Worm (Caenorhabditis elegans) whole organism, L2 larva: ENCODE measurements around the gene ttr-14.

Experiments used
- C34F6.9 ChIP-seq: fragments of 150-350 bp; optimal IDR thresholded peaks from 2 replicates; lab custom pipeline; 2014; ENCODE audit warnings: missing biosample characterization, missing genetic modification characterization
- F13H6.1 ChIP-seq: sonication (generic microtip); optimal IDR thresholded peaks from 2 replicates; lab custom pipeline; 2016; ENCODE audit warnings: missing genetic modification characterization, missing compliant biosample characterization
- R02D3.7 ChIP-seq: fragments of 150-350 bp; optimal IDR thresholded peaks from 2 replicates; lab custom pipeline; 2014; ENCODE audit warnings: missing biosample characterization, missing genetic modification characterization
- ZK546.5 ChIP-seq: sonication (generic microtip); optimal IDR thresholded peaks from 2 replicates; lab custom pipeline; 2017; ENCODE audit warnings: missing biosample characterization, missing genetic modification characterization
- alr-1 ChIP-seq: fragments of 150-350 bp; optimal IDR thresholded peaks from 2 replicates; lab custom pipeline; 2014; ENCODE audit warnings: missing biosample characterization, missing genetic modification characterization
- aly-2 ChIP-seq: fragments of 150-350 bp; optimal IDR thresholded peaks from 2 replicates; lab custom pipeline; 2014; ENCODE audit warnings: missing biosample characterization, missing genetic modification characterization
- ama-1 ChIP-seq: fragments of 150-350 bp; optimal IDR thresholded peaks from 2 replicates; lab custom pipeline; 2018; ENCODE audit warnings: inconsistent platforms
- ceh-82 ChIP-seq: fragments of 150-350 bp; optimal IDR thresholded peaks from 2 replicates; lab custom pipeline; 2014; ENCODE audit warnings: missing biosample characterization, missing genetic modification characterization
- crh-2 ChIP-seq: sonication (generic microtip); optimal IDR thresholded peaks from 2 replicates; lab custom pipeline; 2017; ENCODE audit warnings: missing biosample characterization, missing genetic modification characterization
- egl-27 ChIP-seq: sonication (generic microtip); optimal IDR thresholded peaks from 3 replicates; lab custom pipeline; 2017; ENCODE audit warnings: missing biosample characterization, missing genetic modification reagents, missing genetic modification characterization
- elt-1 ChIP-seq: fragments of 150-350 bp; optimal IDR thresholded peaks from 2 replicates; lab custom pipeline; 2014; ENCODE audit warnings: missing biosample characterization, missing genetic modification characterization
- elt-3 ChIP-seq: sonication (generic microtip); optimal IDR thresholded peaks from 2 replicates; lab custom pipeline; 2017; ENCODE audit warnings: missing biosample characterization, missing genetic modification characterization
- fos-1 ChIP-seq: fragments of 150-350 bp; optimal IDR thresholded peaks from 2 replicates; lab custom pipeline; 2014; ENCODE audit warnings: missing biosample characterization, missing genetic modification characterization
- gmeb-1 ChIP-seq: fragments of 150-350 bp; optimal IDR thresholded peaks from 2 replicates; lab custom pipeline; 2014; ENCODE audit warnings: missing biosample characterization, missing genetic modification characterization
- lin-11 ChIP-seq: fragments of 150-350 bp; sonication (generic microtip); optimal IDR thresholded peaks from 2 replicates; lab custom pipeline; 2014; ENCODE audit warnings: missing biosample characterization, missing genetic modification characterization, inconsistent platforms, mixed read lengths
- lin-13 ChIP-seq: fragments of 150-350 bp; optimal IDR thresholded peaks from 2 replicates; lab custom pipeline; 2014; ENCODE audit warnings: missing biosample characterization, missing genetic modification reagents, missing genetic modification characterization
- lsy-2 ChIP-seq, 2 experiments: fragments of 150-350 bp in 1 of 2; sonication (generic microtip) in 1 of 2; optimal IDR thresholded peaks; 2 replicates each; lab custom pipeline; 2014 to 2017; ENCODE audit warnings: missing biosample characterization in 2 of 2, missing genetic modification characterization in 2 of 2
- mbf-1 ChIP-seq: sonication (generic microtip); optimal IDR thresholded peaks from 2 replicates; lab custom pipeline; 2017; ENCODE audit warnings: missing biosample characterization, missing genetic modification characterization
- mdl-1 ChIP-seq, 2 experiments: fragments of 150-350 bp in 1 of 2; sonication (generic microtip) in 1 of 2; optimal IDR thresholded peaks; 2 replicates each; lab custom pipeline; 2017; ENCODE audit warnings: missing biosample characterization in 2 of 2, missing genetic modification characterization in 2 of 2
- nhr-11 ChIP-seq: fragments of 150-350 bp; optimal IDR thresholded peaks from 2 replicates; lab custom pipeline; 2014; ENCODE audit warnings: missing biosample characterization, missing genetic modification characterization
- nhr-129 ChIP-seq: fragments of 150-350 bp; optimal IDR thresholded peaks from 2 replicates; lab custom pipeline; 2014; ENCODE audit warnings: missing biosample characterization, missing genetic modification characterization
- nhr-21 ChIP-seq: fragments of 150-350 bp; optimal IDR thresholded peaks from 2 replicates; lab custom pipeline; 2014; ENCODE audit warnings: missing biosample characterization, missing genetic modification characterization
- nhr-23 ChIP-seq: fragments of 150-350 bp; optimal IDR thresholded peaks from 2 replicates; lab custom pipeline; 2014; ENCODE audit warnings: missing biosample characterization, missing genetic modification reagents, missing genetic modification characterization
- nhr-25 ChIP-seq: fragments of 150-350 bp; sonication (generic microtip); optimal IDR thresholded peaks from 3 replicates; lab custom pipeline; 2014; ENCODE audit warnings: missing biosample characterization, missing genetic modification characterization
- nhr-77 ChIP-seq: fragments of 150-350 bp; optimal IDR thresholded peaks from 2 replicates; lab custom pipeline; 2014; ENCODE audit warnings: missing biosample characterization, missing genetic modification characterization
- peb-1 ChIP-seq: fragments of 150-350 bp; optimal IDR thresholded peaks from 2 replicates; lab custom pipeline; 2014; ENCODE audit warnings: missing biosample characterization, missing genetic modification characterization
- sma-3 ChIP-seq: sonication (generic microtip); optimal IDR thresholded peaks from 2 replicates; lab custom pipeline; 2016; ENCODE audit warnings: missing genetic modification reagents, missing genetic modification characterization, missing compliant biosample characterization
- sma-9 ChIP-seq, 2 experiments: fragments of 150-350 bp in 1 of 2; sonication (generic microtip) in 1 of 2; optimal IDR thresholded peaks; 2 replicates each; lab custom pipeline; 2014 to 2016; ENCODE audit warnings: missing genetic modification characterization in 2 of 2, mild to moderate bottlenecking in 1 of 2, missing biosample characterization in 1 of 2, missing compliant biosample characterization in 1 of 2, missing genetic modification reagents in 1 of 2, moderate library complexity in 1 of 2
- unc-39 ChIP-seq: fragments of 150-350 bp; optimal IDR thresholded peaks from 2 replicates; lab custom pipeline; 2014; ENCODE audit warnings: missing biosample characterization, missing genetic modification characterization
- unc-55 ChIP-seq: fragments of 150-350 bp; sonication (generic microtip); optimal IDR thresholded peaks from 3 replicates; lab custom pipeline; 2014; ENCODE audit warnings: missing biosample characterization, missing genetic modification reagents, missing genetic modification characterization
- unc-62 ChIP-seq: fragments of 150-350 bp; optimal IDR thresholded peaks from 2 replicates; lab custom pipeline; 2014; ENCODE audit warnings: missing biosample characterization, missing genetic modification reagents, missing genetic modification characterization
- ztf-11 ChIP-seq: sonication (generic microtip); optimal IDR thresholded peaks from 2 replicates; lab custom pipeline; 2017; ENCODE audit warnings: missing biosample characterization, missing genetic modification characterization

Gene ttr-14

DNA sequence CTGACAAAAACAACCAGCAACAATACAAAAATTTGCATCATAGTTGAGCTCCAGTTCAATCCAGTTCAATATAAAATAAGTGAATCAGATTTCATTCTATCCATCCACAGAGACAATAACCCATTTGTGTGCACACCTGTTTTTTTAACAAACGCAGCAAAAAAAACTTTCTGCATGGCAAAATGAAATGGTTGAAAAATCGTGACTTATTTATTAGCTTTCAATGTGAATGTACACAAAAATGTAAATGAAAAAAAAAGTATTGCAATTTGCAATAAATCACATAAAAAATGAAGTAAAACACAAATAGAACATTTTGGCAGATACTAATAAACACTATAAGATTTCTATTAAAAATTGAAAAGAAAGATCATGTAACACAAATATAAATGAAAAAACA is 7.3 kb downstream of the ttr-14 start, which contains the start of gene T05A10.6:
TSS of gene T05A10.6 (minus strand) at position 101 of the 400 bp plus-strand sequence.
- TF ChIP-seq aly-2 = no peak
- TF ChIP-seq lin-13 (GFP tag; lab: Kevin White, UChicago) = no peak
- TF ChIP-seq ama-1 = no peak
- no peak for TF ChIP-seq nhr-129 (tag; lab: Kevin White, UChicago)
- no peak for TF ChIP-seq alr-1 (tag; lab: Kevin White, UChicago)
- no peak for TF ChIP-seq R02D3.7
- TF ChIP-seq nhr-77 = no peak

DNA sequence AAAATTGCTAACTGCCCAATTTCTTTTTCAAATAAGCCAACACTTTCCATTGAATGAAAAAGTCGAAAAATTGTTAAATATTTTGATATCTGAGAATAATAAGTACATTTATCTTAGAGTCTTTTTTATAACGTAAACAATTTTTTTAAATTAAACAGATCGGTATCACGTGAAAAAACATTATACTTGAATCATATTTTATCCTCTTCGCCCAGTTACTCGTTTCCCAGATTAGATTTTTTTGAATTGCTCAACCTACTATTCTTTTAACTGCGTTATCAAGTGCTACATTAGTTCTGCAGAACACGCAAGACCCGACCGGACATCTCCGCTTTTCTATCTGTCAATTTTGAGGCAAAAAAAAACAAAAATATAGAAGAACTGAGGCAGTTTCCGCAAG is 17.1 kb downstream of the ttr-14 start, which contains the start of gene F31B12.4:
TSS of gene F31B12.4 (plus strand) at position 301 of the 400 bp plus-strand sequence.
- TF ChIP-seq lin-11 (tag; lab: Kevin White, UChicago) = no peak
- no peak for TF ChIP-seq elt-1
- TF ChIP-seq ztf-11 (tag; lab: Kevin White, UChicago) = no peak
- no peak for TF ChIP-seq elt-3 (tag; lab: Kevin White, UChicago)
- TF ChIP-seq lsy-2 (tag; optimal IDR thresholded peaks at IDR 0.05; lab: Kevin White, UChicago) = no peak
- TF ChIP-seq unc-62 (GFP tag; lab: Kevin White, UChicago) = no peak
- TF ChIP-seq nhr-25 = no peak
- TF ChIP-seq ceh-82 = no peak
- no peak for TF ChIP-seq R02D3.7
- no peak for TF ChIP-seq ama-1
- no peak for TF ChIP-seq gmeb-1 (tag; lab: Kevin White, UChicago)
- TF ChIP-seq unc-39 (tag; lab: Kevin White, UChicago) = no peak
- TF ChIP-seq F13H6.1 (tag; lab: Kevin White, UChicago) = no peak
- TF ChIP-seq mdl-1 (tag; optimal IDR thresholded peaks at IDR 0.05; lab: Kevin White, UChicago) = no peak
- TF ChIP-seq mbf-1 (tag; lab: Kevin White, UChicago) = no peak
- no peak for TF ChIP-seq nhr-21 (tag; lab: Kevin White, UChicago)
- no peak for TF ChIP-seq nhr-77
- TF ChIP-seq alr-1 (tag; lab: Kevin White, UChicago) = no peak
- TF ChIP-seq nhr-23 (tag; lab: Kevin White, UChicago) = no peak

DNA sequence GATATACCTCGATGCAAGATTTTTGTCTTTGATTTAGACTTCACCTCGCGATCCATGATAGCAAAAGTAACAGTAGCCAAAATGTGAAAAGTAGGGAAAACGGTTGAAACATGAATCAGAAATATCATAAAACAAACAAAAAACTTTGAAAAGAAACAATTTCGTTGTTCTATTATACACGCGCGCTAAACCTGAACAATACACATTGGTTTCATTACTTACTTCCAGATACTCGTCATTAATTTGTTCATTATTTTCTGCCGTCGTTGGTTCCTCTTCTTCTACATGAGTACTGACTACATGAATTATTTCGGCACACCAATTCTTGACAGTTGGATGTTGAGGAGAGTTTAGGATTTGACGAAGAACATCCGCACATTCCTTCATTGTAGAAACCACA is 33.2 kb downstream of the ttr-14 start, which contains the start of gene F31B12.3:
TSS of gene F31B12.3 (minus strand) at position 101 of the 400 bp plus-strand sequence.
- TF ChIP-seq egl-27 (tag; lab: Kevin White, UChicago) (no peak), lin-13 (GFP tag; lab: Kevin White, UChicago) (no peak)

DNA sequence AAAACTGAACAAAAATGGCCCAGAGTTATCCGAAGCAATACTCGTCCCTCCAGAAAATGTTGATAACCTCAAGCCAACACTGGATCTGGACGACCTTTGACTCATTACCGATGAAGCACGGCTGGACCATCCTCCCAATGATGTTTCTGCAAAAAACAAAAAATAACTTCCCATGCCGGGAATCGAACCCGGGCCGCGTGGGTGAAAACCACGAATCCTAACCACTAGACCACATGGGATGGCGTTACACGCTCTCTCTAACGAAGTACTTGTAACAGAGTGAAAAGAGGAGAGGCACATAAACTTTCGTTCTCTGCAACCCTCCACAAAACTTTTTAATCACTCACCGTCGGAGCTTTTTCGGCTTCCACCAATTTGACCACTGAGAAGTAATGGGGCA is 33.9 kb downstream of the ttr-14 start:
- peak; percentile 80 for TF ChIP-seq nhr-129 (tag; lab: Kevin White, UChicago)
- no peak for TF ChIP-seq ama-1
- peak; percentile 43 for TF ChIP-seq lin-11 (tag; lab: Kevin White, UChicago)
- TF ChIP-seq unc-39 (tag; lab: Kevin White, UChicago) = no peak
- peak in 1 of 2 experiments; percentile 30 for TF ChIP-seq mdl-1 (tag; optimal IDR thresholded peaks at IDR 0.05; lab: Kevin White, UChicago)
- no peak for TF ChIP-seq peb-1
- peak; percentile 59 for TF ChIP-seq sma-9 (GFP tag; optimal IDR thresholded peaks at IDR 0.05; lab: Kevin White, UChicago)
- no peak for TF ChIP-seq sma-9 (tag; optimal IDR thresholded peaks at IDR 0.05; lab: Kevin White, UChicago)
- TF ChIP-seq unc-55 (GFP tag; lab: Kevin White, UChicago) = peak; percentile 66
- no peak for TF ChIP-seq nhr-11 (tag; lab: Kevin White, UChicago)
- peak; percentile 2 for TF ChIP-seq sma-3 (GFP tag; lab: Kevin White, UChicago)
- TF ChIP-seq C34F6.9 (tag; lab: Kevin White, UChicago) = peak; percentile 15
- TF ChIP-seq nhr-21 (tag; lab: Kevin White, UChicago) = peak; percentile 5

DNA sequence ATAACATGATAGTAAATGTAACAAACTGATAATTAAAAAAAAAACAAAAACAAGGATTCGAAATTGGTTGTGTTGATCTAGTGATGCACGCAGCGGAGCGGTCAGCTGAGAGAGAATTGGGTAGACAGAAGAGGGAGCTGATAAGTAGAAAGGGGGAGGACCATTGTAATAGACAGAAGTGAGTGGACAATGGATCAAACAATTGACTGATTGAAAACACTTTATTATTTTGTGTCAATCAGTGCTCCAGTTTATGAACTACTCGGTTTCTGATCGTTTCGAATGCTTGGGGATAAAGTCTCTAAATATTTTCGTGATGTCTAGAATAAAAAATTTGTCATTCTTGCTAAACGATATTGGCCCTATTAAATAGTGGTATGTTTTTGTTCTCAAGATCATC is 47.3 kb downstream of the ttr-14 start:
- no peak for TF ChIP-seq crh-2 (tag; lab: Kevin White, UChicago)

DNA sequence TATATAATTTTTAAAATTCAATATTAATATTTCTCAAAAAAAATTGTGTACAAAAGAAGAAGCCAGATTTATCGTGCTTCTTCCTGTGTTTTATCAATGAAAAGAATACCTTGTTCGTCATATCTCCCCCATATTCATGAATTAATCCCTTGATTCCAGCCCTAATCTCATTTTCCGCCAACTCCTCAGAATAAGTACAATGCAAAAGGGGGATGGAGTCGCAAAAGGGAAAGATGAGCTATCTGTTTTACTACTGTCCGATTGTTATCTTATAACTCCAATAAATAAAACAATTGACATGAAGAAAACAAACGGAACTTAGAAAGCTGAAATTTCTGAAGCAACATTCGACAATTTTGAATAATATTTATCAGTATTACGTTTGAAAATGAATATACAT is 50.3 kb downstream of the ttr-14 start:
- TF ChIP-seq ceh-82 (no peak), nhr-21 (tag; lab: Kevin White, UChicago) (no peak), fos-1 (tag; lab: Kevin White, UChicago) (no peak), unc-62 (GFP tag; lab: Kevin White, UChicago) (no peak), peb-1 (no peak), sma-3 (GFP tag; lab: Kevin White, UChicago) (no peak), ZK546.5 (tag; lab: Kevin White, UChicago) (no peak)
